Fruit fly (Drosophila melanogaster) whole organism: ENCODE data around the gene eIF3l.

Source experiments
- Dll ChIP-seq: fragments of >200 bp; optimal IDR thresholded peaks from 2 replicates; lab custom pipeline; 2017
- EcR ChIP-seq, 2 experiments: fragments of >200 bp; optimal IDR thresholded peaks; 2 replicates each; lab custom pipeline; 2017; ENCODE audit warnings: missing biosample characterization in 2 of 2, missing genetic modification characterization in 2 of 2, missing genetic modification reagents in 2 of 2
- pan ChIP-seq: fragments of >200 bp; optimal IDR thresholded peaks from 2 replicates; lab custom pipeline; 2017
- usp ChIP-seq: fragments of >200 bp; optimal IDR thresholded peaks from 2 replicates; lab custom pipeline; 2017; ENCODE audit warnings: missing biosample characterization, missing genetic modification characterization, mixed read lengths

DNA sequence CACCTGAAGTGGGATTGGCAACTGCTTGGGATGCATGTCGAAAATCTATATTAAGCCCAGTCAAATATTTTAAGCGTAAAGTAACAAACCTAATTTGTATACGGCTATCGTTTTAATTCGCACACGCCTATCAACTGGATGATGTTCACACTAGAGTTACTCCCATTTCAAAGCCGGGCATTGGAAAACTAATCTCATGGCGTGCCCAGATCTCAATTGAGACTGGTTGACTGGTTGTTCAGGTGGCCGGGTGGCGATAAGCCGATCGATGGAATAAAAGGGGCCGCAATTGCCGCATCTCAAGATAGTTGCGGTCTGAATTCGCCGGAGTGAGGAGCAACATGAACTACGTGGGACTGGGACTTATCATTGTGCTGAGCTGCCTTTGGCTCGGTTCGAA lies 42.6 kb upstream of the eIF3l start, which contains the start of gene Est-6:
- TF ChIP-seq Dll (lab: Kevin White, UChicago) (no peak), usp (GFP tag; lab: Kevin White, UChicago) (no peak), pan (lab: Kevin White, UChicago) (no peak), EcR (GFP tag; optimal IDR thresholded peaks at IDR 0.05; lab: Kevin White, UChicago) (no peak)
